Worm (Caenorhabditis elegans) whole organism, L2 larva: ENCODE measurements around the gene abhd-5.1.

Source experiments
- C34F6.9 ChIP-seq: fragments of 150-350 bp; optimal IDR thresholded peaks from 2 replicates; lab custom pipeline; 2014; ENCODE audit warnings: missing biosample characterization, missing genetic modification characterization
- F13H6.1 ChIP-seq: sonication (generic microtip); optimal IDR thresholded peaks from 2 replicates; lab custom pipeline; 2016; ENCODE audit warnings: missing genetic modification characterization, missing compliant biosample characterization
- R02D3.7 ChIP-seq: fragments of 150-350 bp; optimal IDR thresholded peaks from 2 replicates; lab custom pipeline; 2014; ENCODE audit warnings: missing biosample characterization, missing genetic modification characterization
- Y55F3AM.14 ChIP-seq: fragments of 200-800 bp; sonication (Bioruptor generic); optimal IDR thresholded peaks from 2 replicates; lab custom pipeline; 2018; ENCODE audit warnings: mild to moderate bottlenecking, missing genetic modification characterization, missing compliant biosample characterization
- ZK546.5 ChIP-seq: sonication (generic microtip); optimal IDR thresholded peaks from 2 replicates; lab custom pipeline; 2017; ENCODE audit warnings: missing biosample characterization, missing genetic modification characterization
- blmp-1 ChIP-seq: sonication (generic microtip); optimal IDR thresholded peaks from 2 replicates; lab custom pipeline; 2017; ENCODE audit warnings: missing genetic modification characterization, mild to moderate bottlenecking, missing compliant biosample characterization, antibody characterized with exemption, moderate library complexity; ENCODE audit not compliant: insufficient read depth
- ceh-16 ChIP-seq: fragments of 150-350 bp; optimal IDR thresholded peaks from 2 replicates; lab custom pipeline; 2014; ENCODE audit warnings: missing biosample characterization, missing genetic modification characterization
- ceh-82 ChIP-seq: fragments of 150-350 bp; optimal IDR thresholded peaks from 2 replicates; lab custom pipeline; 2014; ENCODE audit warnings: missing biosample characterization, missing genetic modification characterization
- crh-2 ChIP-seq: sonication (generic microtip); optimal IDR thresholded peaks from 2 replicates; lab custom pipeline; 2017; ENCODE audit warnings: missing biosample characterization, missing genetic modification characterization
- elt-1 ChIP-seq: fragments of 150-350 bp; optimal IDR thresholded peaks from 2 replicates; lab custom pipeline; 2014; ENCODE audit warnings: missing biosample characterization, missing genetic modification characterization
- fos-1 ChIP-seq: fragments of 150-350 bp; optimal IDR thresholded peaks from 2 replicates; lab custom pipeline; 2014; ENCODE audit warnings: missing biosample characterization, missing genetic modification characterization
- gmeb-1 ChIP-seq: fragments of 150-350 bp; optimal IDR thresholded peaks from 2 replicates; lab custom pipeline; 2014; ENCODE audit warnings: missing biosample characterization, missing genetic modification characterization
- lin-11 ChIP-seq: fragments of 150-350 bp; sonication (generic microtip); optimal IDR thresholded peaks from 2 replicates; lab custom pipeline; 2014; ENCODE audit warnings: missing biosample characterization, missing genetic modification characterization, inconsistent platforms, mixed read lengths
- lin-13 ChIP-seq: fragments of 150-350 bp; optimal IDR thresholded peaks from 2 replicates; lab custom pipeline; 2014; ENCODE audit warnings: missing biosample characterization, missing genetic modification reagents, missing genetic modification characterization
- lin-39 ChIP-seq: fragments of 150-350 bp; optimal IDR thresholded peaks from 2 replicates; lab custom pipeline; 2014; ENCODE audit warnings: missing biosample characterization, missing genetic modification reagents, missing genetic modification characterization
- lsy-2 ChIP-seq, 2 experiments: fragments of 150-350 bp in 1 of 2; sonication (generic microtip) in 1 of 2; optimal IDR thresholded peaks; 2 replicates each; lab custom pipeline; 2014 to 2017; ENCODE audit warnings: missing biosample characterization in 2 of 2, missing genetic modification characterization in 2 of 2
- mab-5 ChIP-seq: fragments of 150-350 bp; optimal IDR thresholded peaks from 2 replicates; lab custom pipeline; 2014; ENCODE audit warnings: missing biosample characterization, missing genetic modification characterization
- mdl-1 ChIP-seq, 2 experiments: fragments of 150-350 bp in 1 of 2; sonication (generic microtip) in 1 of 2; optimal IDR thresholded peaks; 2 replicates each; lab custom pipeline; 2017; ENCODE audit warnings: missing biosample characterization in 2 of 2, missing genetic modification characterization in 2 of 2
- nhr-10 ChIP-seq: sonication (generic microtip); optimal IDR thresholded peaks from 2 replicates; lab custom pipeline; 2017; ENCODE audit warnings: missing biosample characterization, missing genetic modification characterization
- nhr-11 ChIP-seq: fragments of 150-350 bp; optimal IDR thresholded peaks from 2 replicates; lab custom pipeline; 2014; ENCODE audit warnings: missing biosample characterization, missing genetic modification characterization
- nhr-12 ChIP-seq: fragments of 150-350 bp; optimal IDR thresholded peaks from 2 replicates; lab custom pipeline; 2014; ENCODE audit warnings: missing biosample characterization, missing genetic modification characterization
- nhr-129 ChIP-seq: fragments of 150-350 bp; optimal IDR thresholded peaks from 2 replicates; lab custom pipeline; 2014; ENCODE audit warnings: missing biosample characterization, missing genetic modification characterization
- nhr-21 ChIP-seq: fragments of 150-350 bp; optimal IDR thresholded peaks from 2 replicates; lab custom pipeline; 2014; ENCODE audit warnings: missing biosample characterization, missing genetic modification characterization
- nhr-25 ChIP-seq: fragments of 150-350 bp; sonication (generic microtip); optimal IDR thresholded peaks from 3 replicates; lab custom pipeline; 2014; ENCODE audit warnings: missing biosample characterization, missing genetic modification characterization
- skn-1 ChIP-seq: sonication (generic microtip); optimal IDR thresholded peaks from 2 replicates; lab custom pipeline; 2017; ENCODE audit warnings: missing biosample characterization, missing genetic modification characterization
- sma-9 ChIP-seq, 2 experiments: fragments of 150-350 bp in 1 of 2; sonication (generic microtip) in 1 of 2; optimal IDR thresholded peaks; 2 replicates each; lab custom pipeline; 2014 to 2016; ENCODE audit warnings: missing genetic modification characterization in 2 of 2, mild to moderate bottlenecking in 1 of 2, missing biosample characterization in 1 of 2, missing compliant biosample characterization in 1 of 2, missing genetic modification reagents in 1 of 2, moderate library complexity in 1 of 2
- snpc-4 ChIP-seq: fragments of 150-350 bp; optimal IDR thresholded peaks from 2 replicates; lab custom pipeline; 2014; ENCODE audit warnings: missing biosample characterization, missing genetic modification characterization
- unc-39 ChIP-seq: fragments of 150-350 bp; optimal IDR thresholded peaks from 2 replicates; lab custom pipeline; 2014; ENCODE audit warnings: missing biosample characterization, missing genetic modification characterization
- unc-55 ChIP-seq: fragments of 150-350 bp; sonication (generic microtip); optimal IDR thresholded peaks from 3 replicates; lab custom pipeline; 2014; ENCODE audit warnings: missing biosample characterization, missing genetic modification reagents, missing genetic modification characterization
- zag-1 ChIP-seq: fragments of 150-350 bp; optimal IDR thresholded peaks from 2 replicates; lab custom pipeline; 2014; ENCODE audit warnings: missing biosample characterization, missing genetic modification characterization
- ztf-11 ChIP-seq: sonication (generic microtip); optimal IDR thresholded peaks from 2 replicates; lab custom pipeline; 2017; ENCODE audit warnings: missing biosample characterization, missing genetic modification characterization
- ztf-4 ChIP-seq: fragments of 150-350 bp; optimal IDR thresholded peaks from 2 replicates; lab custom pipeline; 2014; ENCODE audit warnings: missing biosample characterization, missing genetic modification characterization

abhd-5.1 gene

ce11 chrV:4810653-4811052 is 36.8 kb upstream of the abhd-5.1 start:
- TF ChIP-seq lin-13 (GFP tag; lab: Kevin White, UChicago) (peak; percentile 48), crh-2 (peak; percentile 8), nhr-129 (tag; lab: Kevin White, UChicago) (peak; percentile 67), nhr-11 (tag; lab: Kevin White, UChicago) (no peak), nhr-25 (no peak), C34F6.9 (peak; percentile 76), Y55F3AM.14 (GFP tag; lab: Kevin White, UChicago) (peak; percentile 31), snpc-4 (tag; lab: Kevin White, UChicago) (no peak), mab-5 (tag; lab: Kevin White, UChicago) (no peak), unc-55 (GFP tag; lab: Kevin White, UChicago) (peak; percentile 81), ceh-82 (tag; lab: Kevin White, UChicago) (no peak), zag-1 (tag; lab: Kevin White, UChicago) (peak; percentile 59), F13H6.1 (tag; lab: Kevin White, UChicago) (peak; percentile 49), lin-11 (tag; lab: Kevin White, UChicago) (peak; percentile 41), lsy-2 (tag; optimal IDR thresholded peaks at IDR 0.05; lab: Kevin White, UChicago) (peak in 1 of 2 experiments; percentile 55), blmp-1 (tag; lab: Kevin White, UChicago) (no peak)

- no peak for TF ChIP-seq nhr-129 (tag; lab: Kevin White, UChicago)
- TF ChIP-seq fos-1 (tag; lab: Kevin White, UChicago), result no peak
- no peak for TF ChIP-seq ceh-16 (tag; lab: Kevin White, UChicago)
- TF ChIP-seq mdl-1 (tag; optimal IDR thresholded peaks at IDR 0.05; lab: Kevin White, UChicago), result no peak
- TF ChIP-seq, all 48 proteins: peak for 0
Measured at ce11 chrV:4813825-4814224, 33.6 kb upstream of the abhd-5.1 start.

DNA sequence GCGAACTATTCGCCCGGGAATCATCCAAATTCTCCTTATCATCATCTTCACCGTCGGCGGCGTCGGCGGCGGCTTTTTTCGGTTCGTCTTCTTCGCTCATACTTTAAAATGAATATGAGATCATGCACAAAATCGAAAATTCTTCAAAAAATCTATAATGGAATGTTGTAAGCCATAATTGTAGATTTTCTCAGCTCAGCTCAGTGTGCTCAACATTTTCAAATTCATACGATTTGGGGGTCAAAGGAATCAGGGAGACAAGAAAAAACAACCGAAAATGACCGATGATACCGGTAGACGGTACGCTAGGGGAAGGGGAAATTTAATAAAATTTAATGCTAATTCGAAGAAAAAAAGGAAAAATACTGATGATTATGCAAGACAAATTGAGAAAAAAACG is 28.9 kb upstream of the abhd-5.1 start, which contains the start of gene ccep-97:
ccep-97 (minus strand) TSS at position 101 of the 400 bp plus-strand sequence.
- no peak for TF ChIP-seq R02D3.7
- no peak for TF ChIP-seq lin-13 (GFP tag; lab: Kevin White, UChicago)
- no peak for TF ChIP-seq elt-1 (tag; lab: Kevin White, UChicago)
- no peak for TF ChIP-seq unc-39 (tag; lab: Kevin White, UChicago)
- TF ChIP-seq skn-1 (tag; lab: Kevin White, UChicago), result no peak
- TF ChIP-seq crh-2, result no peak

ce11 chrV:4820601-4821000 is 26.9 kb upstream of the abhd-5.1 start:
- peak; percentile 32 for TF ChIP-seq nhr-25
- no peak for TF ChIP-seq sma-9 (GFP tag; optimal IDR thresholded peaks at IDR 0.05; lab: Kevin White, UChicago)
- TF ChIP-seq sma-9 (tag; optimal IDR thresholded peaks at IDR 0.05; lab: Kevin White, UChicago), result no peak
- no peak for TF ChIP-seq lin-13 (GFP tag; lab: Kevin White, UChicago)
- no peak for TF ChIP-seq ZK546.5 (tag; lab: Kevin White, UChicago)
- TF ChIP-seq mdl-1 (tag; optimal IDR thresholded peaks at IDR 0.05; lab: Kevin White, UChicago), result peak in 1 of 2 experiments; percentile 22
- TF ChIP-seq C34F6.9, result peak; percentile 10
- peak; percentile 28 for TF ChIP-seq crh-2
- TF ChIP-seq ztf-4, result peak; percentile 50
- TF ChIP-seq zag-1 (tag; lab: Kevin White, UChicago), result no peak
- TF ChIP-seq nhr-129 (tag; lab: Kevin White, UChicago), result peak; percentile 38
- no peak for TF ChIP-seq nhr-12 (tag; lab: Kevin White, UChicago)
- TF ChIP-seq fos-1 (tag; lab: Kevin White, UChicago), result peak; percentile 15
- peak in 1 of 2 experiments; percentile 12 for TF ChIP-seq lsy-2 (tag; optimal IDR thresholded peaks at IDR 0.05; lab: Kevin White, UChicago)

- TF ChIP-seq gmeb-1 (tag; lab: Kevin White, UChicago) (no peak), unc-55 (GFP tag; lab: Kevin White, UChicago) (no peak), ztf-11 (no peak), lin-13 (GFP tag; lab: Kevin White, UChicago) (no peak), nhr-12 (tag; lab: Kevin White, UChicago) (no peak), blmp-1 (tag; lab: Kevin White, UChicago) (no peak), nhr-21 (tag; lab: Kevin White, UChicago) (no peak), lin-39 (tag; lab: Kevin White, UChicago) (no peak), lsy-2 (tag; optimal IDR thresholded peaks at IDR 0.05; lab: Kevin White, UChicago) (no peak), nhr-10 (tag; lab: Kevin White, UChicago) (no peak), Y55F3AM.14 (GFP tag; lab: Kevin White, UChicago) (no peak)
Measured at ce11 chrV:4823323-4823682, 24.1 kb upstream of the abhd-5.1 start, which contains the start of gene adss-1. TSS of gene adss-1 (minus strand) at chrV:4823423.
